Worm (Caenorhabditis elegans): ENCODE data around the gene clc-28.

ce11 chrIII:8299734-8300133 lies 39.5 kb downstream of the clc-28 start:
- TF ChIP-seq ctbp-1 (GFP tag; IDR thresholded peaks at IDR 0.05) (no peak), fos-1 (tag; optimal IDR thresholded peaks at IDR 0.05) (no peak), hif-1 (tag; optimal IDR thresholded peaks at IDR 0.05) (no peak), nhr-11 (tag; optimal IDR thresholded peaks at IDR 0.05) (no peak), duxl-1 (tag; optimal IDR thresholded peaks at IDR 0.05; ENCODE audit: poor library complexity) (no peak), ceh-82 (tag; optimal IDR thresholded peaks at IDR 0.05) (no peak), madf-9 (GFP tag; conservative IDR thresholded peaks at IDR 0.05) (no peak), nhr-6 (tag; optimal IDR thresholded peaks at IDR 0.05) (no peak), lsy-2 (tag; optimal IDR thresholded peaks at IDR 0.05) (no peak), nhr-237 (tag; optimal IDR thresholded peaks at IDR 0.05) (no peak), ztf-11 (tag; optimal IDR thresholded peaks at IDR 0.05) (no peak), aly-2 (tag; optimal IDR thresholded peaks at IDR 0.05) (no peak), unc-39 (tag; optimal IDR thresholded peaks at IDR 0.05) (no peak), snpc-4 (tag; optimal IDR thresholded peaks at IDR 0.05) (no peak)

All from whole organism, L4 larva.